Worm (Caenorhabditis elegans): ENCODE data around the gene C43F9.11.

DNA sequence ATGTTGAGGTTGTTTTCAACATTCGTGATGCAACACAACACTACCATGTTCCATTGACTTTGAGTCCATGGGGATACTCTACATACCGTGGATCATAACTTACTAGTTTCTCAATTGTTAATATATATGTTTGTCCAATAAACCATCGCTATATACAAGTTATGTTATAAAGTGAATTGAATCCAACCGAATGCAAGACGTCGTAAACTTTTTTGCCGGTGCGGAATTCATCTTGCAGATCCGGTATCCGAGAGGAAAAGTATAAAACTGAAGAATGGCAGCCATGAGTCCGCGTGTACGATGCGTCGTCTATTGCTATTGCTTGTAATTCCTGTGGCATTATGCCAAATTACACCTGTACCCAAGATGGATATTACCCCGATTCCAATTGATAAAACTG, 11.7 kb downstream of the C43F9.11 start, which contains the start of gene R09H10.6:
- no peak for TF ChIP-seq F13C5.2 (tag; optimal IDR thresholded peaks at IDR 0.05)
- no peak for TF ChIP-seq ama-1 (optimal IDR thresholded peaks at IDR 0.05)
- TF ChIP-seq hmg-4 (GFP tag; optimal IDR thresholded peaks at IDR 0.05): no peak
- no peak for TF ChIP-seq hnd-1 (tag; optimal IDR thresholded peaks at IDR 0.05)
- TF ChIP-seq sea-1 (GFP tag; conservative IDR thresholded peaks at IDR 0.05): no peak
- no peak for TF ChIP-seq flt-1 (GFP tag; IDR thresholded peaks at IDR 0.05)
- no peak for TF ChIP-seq tbx-11 (GFP tag; IDR thresholded peaks at IDR 0.05)
- TF ChIP-seq B0310.2 (tag; optimal IDR thresholded peaks at IDR 0.05): no peak
- TF ChIP-seq pes-1 (GFP tag; IDR thresholded peaks at IDR 0.05): no peak
- TF ChIP-seq ceh-13 (GFP tag; optimal IDR thresholded peaks at IDR 0.05): no peak
- no peak for TF ChIP-seq tbx-37 (GFP tag; conservative IDR thresholded peaks at IDR 0.05)
- TF ChIP-seq scrt-1 (GFP tag; IDR thresholded peaks at IDR 0.05): no peak
